Worm (Caenorhabditis elegans) whole organism, L2 larva: ENCODE data around the gene srh-118.

Source experiments
- C34F6.9 ChIP-seq: fragments of 150-350 bp; optimal IDR thresholded peaks from 2 replicates; lab custom pipeline; 2014; ENCODE audit warnings: missing biosample characterization, missing genetic modification characterization
- F13H6.1 ChIP-seq: sonication (generic microtip); optimal IDR thresholded peaks from 2 replicates; lab custom pipeline; 2016; ENCODE audit warnings: missing genetic modification characterization, missing compliant biosample characterization
- R02D3.7 ChIP-seq: fragments of 150-350 bp; optimal IDR thresholded peaks from 2 replicates; lab custom pipeline; 2014; ENCODE audit warnings: missing biosample characterization, missing genetic modification characterization
- Y55F3AM.14 ChIP-seq: fragments of 200-800 bp; sonication (Bioruptor generic); optimal IDR thresholded peaks from 2 replicates; lab custom pipeline; 2018; ENCODE audit warnings: mild to moderate bottlenecking, missing genetic modification characterization, missing compliant biosample characterization
- ZK546.5 ChIP-seq: sonication (generic microtip); optimal IDR thresholded peaks from 2 replicates; lab custom pipeline; 2017; ENCODE audit warnings: missing biosample characterization, missing genetic modification characterization
- alr-1 ChIP-seq: fragments of 150-350 bp; optimal IDR thresholded peaks from 2 replicates; lab custom pipeline; 2014; ENCODE audit warnings: missing biosample characterization, missing genetic modification characterization
- aly-2 ChIP-seq: fragments of 150-350 bp; optimal IDR thresholded peaks from 2 replicates; lab custom pipeline; 2014; ENCODE audit warnings: missing biosample characterization, missing genetic modification characterization
- ama-1 ChIP-seq: fragments of 150-350 bp; optimal IDR thresholded peaks from 2 replicates; lab custom pipeline; 2018; ENCODE audit warnings: inconsistent platforms
- blmp-1 ChIP-seq: sonication (generic microtip); optimal IDR thresholded peaks from 2 replicates; lab custom pipeline; 2017; ENCODE audit warnings: missing genetic modification characterization, mild to moderate bottlenecking, missing compliant biosample characterization, antibody characterized with exemption, moderate library complexity; ENCODE audit not compliant: insufficient read depth
- ceh-16 ChIP-seq: fragments of 150-350 bp; optimal IDR thresholded peaks from 2 replicates; lab custom pipeline; 2014; ENCODE audit warnings: missing biosample characterization, missing genetic modification characterization
- ceh-82 ChIP-seq: fragments of 150-350 bp; optimal IDR thresholded peaks from 2 replicates; lab custom pipeline; 2014; ENCODE audit warnings: missing biosample characterization, missing genetic modification characterization
- crh-2 ChIP-seq: sonication (generic microtip); optimal IDR thresholded peaks from 2 replicates; lab custom pipeline; 2017; ENCODE audit warnings: missing biosample characterization, missing genetic modification characterization
- dmd-4 ChIP-seq: sonication (generic microtip); optimal IDR thresholded peaks from 2 replicates; lab custom pipeline; 2017; ENCODE audit warnings: missing biosample characterization, missing genetic modification characterization
- elt-1 ChIP-seq: fragments of 150-350 bp; optimal IDR thresholded peaks from 2 replicates; lab custom pipeline; 2014; ENCODE audit warnings: missing biosample characterization, missing genetic modification characterization
- elt-3 ChIP-seq: sonication (generic microtip); optimal IDR thresholded peaks from 2 replicates; lab custom pipeline; 2017; ENCODE audit warnings: missing biosample characterization, missing genetic modification characterization
- lin-11 ChIP-seq: fragments of 150-350 bp; sonication (generic microtip); optimal IDR thresholded peaks from 2 replicates; lab custom pipeline; 2014; ENCODE audit warnings: missing biosample characterization, missing genetic modification characterization, inconsistent platforms, mixed read lengths
- lin-13 ChIP-seq: fragments of 150-350 bp; optimal IDR thresholded peaks from 2 replicates; lab custom pipeline; 2014; ENCODE audit warnings: missing biosample characterization, missing genetic modification reagents, missing genetic modification characterization
- lin-39 ChIP-seq: fragments of 150-350 bp; optimal IDR thresholded peaks from 2 replicates; lab custom pipeline; 2014; ENCODE audit warnings: missing biosample characterization, missing genetic modification reagents, missing genetic modification characterization
- lsy-2 ChIP-seq, 2 experiments: fragments of 150-350 bp in 1 of 2; sonication (generic microtip) in 1 of 2; optimal IDR thresholded peaks; 2 replicates each; lab custom pipeline; 2014 to 2017; ENCODE audit warnings: missing biosample characterization in 2 of 2, missing genetic modification characterization in 2 of 2
- mab-5 ChIP-seq: fragments of 150-350 bp; optimal IDR thresholded peaks from 2 replicates; lab custom pipeline; 2014; ENCODE audit warnings: missing biosample characterization, missing genetic modification characterization
- mbf-1 ChIP-seq: sonication (generic microtip); optimal IDR thresholded peaks from 2 replicates; lab custom pipeline; 2017; ENCODE audit warnings: missing biosample characterization, missing genetic modification characterization
- nhr-10 ChIP-seq: sonication (generic microtip); optimal IDR thresholded peaks from 2 replicates; lab custom pipeline; 2017; ENCODE audit warnings: missing biosample characterization, missing genetic modification characterization
- nhr-11 ChIP-seq: fragments of 150-350 bp; optimal IDR thresholded peaks from 2 replicates; lab custom pipeline; 2014; ENCODE audit warnings: missing biosample characterization, missing genetic modification characterization
- nhr-12 ChIP-seq: fragments of 150-350 bp; optimal IDR thresholded peaks from 2 replicates; lab custom pipeline; 2014; ENCODE audit warnings: missing biosample characterization, missing genetic modification characterization
- nhr-129 ChIP-seq: fragments of 150-350 bp; optimal IDR thresholded peaks from 2 replicates; lab custom pipeline; 2014; ENCODE audit warnings: missing biosample characterization, missing genetic modification characterization
- nhr-21 ChIP-seq: fragments of 150-350 bp; optimal IDR thresholded peaks from 2 replicates; lab custom pipeline; 2014; ENCODE audit warnings: missing biosample characterization, missing genetic modification characterization
- nhr-23 ChIP-seq: fragments of 150-350 bp; optimal IDR thresholded peaks from 2 replicates; lab custom pipeline; 2014; ENCODE audit warnings: missing biosample characterization, missing genetic modification reagents, missing genetic modification characterization
- nhr-237 ChIP-seq: fragments of 150-350 bp; optimal IDR thresholded peaks from 2 replicates; lab custom pipeline; 2014; ENCODE audit warnings: missing biosample characterization, missing genetic modification characterization
- nhr-6 ChIP-seq: fragments of 150-350 bp; optimal IDR thresholded peaks from 2 replicates; lab custom pipeline; 2014; ENCODE audit warnings: missing biosample characterization, missing genetic modification characterization
- nhr-77 ChIP-seq: fragments of 150-350 bp; optimal IDR thresholded peaks from 2 replicates; lab custom pipeline; 2014; ENCODE audit warnings: missing biosample characterization, missing genetic modification characterization
- peb-1 ChIP-seq: fragments of 150-350 bp; optimal IDR thresholded peaks from 2 replicates; lab custom pipeline; 2014; ENCODE audit warnings: missing biosample characterization, missing genetic modification characterization
- sem-4 ChIP-seq: fragments of 150-350 bp; optimal IDR thresholded peaks from 2 replicates; lab custom pipeline; 2014; ENCODE audit warnings: missing biosample characterization, missing genetic modification reagents, missing genetic modification characterization
- skn-1 ChIP-seq: sonication (generic microtip); optimal IDR thresholded peaks from 2 replicates; lab custom pipeline; 2017; ENCODE audit warnings: missing biosample characterization, missing genetic modification characterization
- sma-3 ChIP-seq: sonication (generic microtip); optimal IDR thresholded peaks from 2 replicates; lab custom pipeline; 2016; ENCODE audit warnings: missing genetic modification reagents, missing genetic modification characterization, missing compliant biosample characterization
- sma-9 ChIP-seq, 2 experiments: fragments of 150-350 bp in 1 of 2; sonication (generic microtip) in 1 of 2; optimal IDR thresholded peaks; 2 replicates each; lab custom pipeline; 2014 to 2016; ENCODE audit warnings: missing genetic modification characterization in 2 of 2, mild to moderate bottlenecking in 1 of 2, missing biosample characterization in 1 of 2, missing compliant biosample characterization in 1 of 2, missing genetic modification reagents in 1 of 2, moderate library complexity in 1 of 2
- snpc-4 ChIP-seq: fragments of 150-350 bp; optimal IDR thresholded peaks from 2 replicates; lab custom pipeline; 2014; ENCODE audit warnings: missing biosample characterization, missing genetic modification characterization
- unc-39 ChIP-seq: fragments of 150-350 bp; optimal IDR thresholded peaks from 2 replicates; lab custom pipeline; 2014; ENCODE audit warnings: missing biosample characterization, missing genetic modification characterization
- unc-55 ChIP-seq: fragments of 150-350 bp; sonication (generic microtip); optimal IDR thresholded peaks from 3 replicates; lab custom pipeline; 2014; ENCODE audit warnings: missing biosample characterization, missing genetic modification reagents, missing genetic modification characterization
- ztf-1 ChIP-seq: fragments of 200-800 bp; sonication (Bioruptor generic); conservative IDR thresholded peaks from 2 replicates; pipeline ENCODE4 v1.3.6; 2022; ENCODE audit warnings: missing genetic modification characterization, missing compliant biosample characterization
- ztf-11 ChIP-seq: sonication (generic microtip); optimal IDR thresholded peaks from 2 replicates; lab custom pipeline; 2017; ENCODE audit warnings: missing biosample characterization, missing genetic modification characterization
- ztf-4 ChIP-seq: fragments of 150-350 bp; optimal IDR thresholded peaks from 2 replicates; lab custom pipeline; 2014; ENCODE audit warnings: missing biosample characterization, missing genetic modification characterization

srh-118 gene

DNA sequence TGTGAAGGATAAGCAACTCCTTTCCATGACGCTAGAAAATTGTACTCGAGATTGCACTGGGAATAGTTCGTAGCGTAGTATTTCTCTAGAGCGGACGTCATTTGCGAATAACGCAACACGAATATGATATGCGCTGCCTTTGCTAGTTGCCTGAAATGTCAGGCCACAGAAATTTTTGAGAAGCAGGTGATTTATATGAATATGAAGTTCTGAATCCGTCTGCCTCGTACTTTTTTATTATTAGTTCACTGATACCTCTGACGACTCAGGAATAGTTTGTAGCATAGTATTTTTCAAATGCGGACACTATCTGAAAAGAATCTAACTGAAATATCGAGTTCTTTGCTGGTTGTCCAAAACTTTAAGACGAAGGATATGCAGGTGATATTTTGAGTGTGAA, at the start of gene srh-118:
srh-118 (minus strand) TSS at position 101 of the 400 bp plus-strand sequence.
- TF ChIP-seq ceh-16 (tag; lab: Kevin White, UChicago): no peak
- TF ChIP-seq nhr-77: no peak
- TF ChIP-seq mab-5 (tag; lab: Kevin White, UChicago): no peak
- TF ChIP-seq R02D3.7: no peak
- no peak for TF ChIP-seq aly-2 (tag; lab: Kevin White, UChicago)
- TF ChIP-seq nhr-11 (tag; lab: Kevin White, UChicago): no peak
- TF ChIP-seq nhr-237 (tag; lab: Kevin White, UChicago): no peak
- no peak for TF ChIP-seq alr-1
- no peak for TF ChIP-seq unc-39

DNA sequence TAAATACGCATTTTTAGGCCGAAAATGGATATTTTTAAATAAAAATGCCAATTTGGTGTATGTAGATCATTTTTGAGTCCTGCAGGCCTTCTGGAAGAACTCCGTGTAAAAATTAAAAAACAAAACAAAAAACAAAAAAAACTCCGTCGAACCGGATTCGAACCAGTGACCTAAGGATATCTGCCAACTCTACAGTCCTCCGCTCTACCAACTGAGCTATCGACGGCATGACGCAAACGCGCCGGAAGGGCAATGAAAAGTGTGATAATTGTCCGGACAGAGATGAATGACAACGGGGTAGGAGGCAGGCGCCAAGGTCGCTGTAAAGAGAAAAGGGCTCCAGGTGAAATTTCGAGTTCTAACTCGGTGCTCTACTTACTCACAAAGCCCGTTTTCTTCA, 46.3 kb upstream of the srh-118 start:
- TF ChIP-seq ceh-16 (tag; lab: Kevin White, UChicago): no peak
- TF ChIP-seq alr-1: no peak
- TF ChIP-seq lin-13 (GFP tag; lab: Kevin White, UChicago): no peak
- no peak for TF ChIP-seq ztf-1 (GFP tag; lab: Robert Waterston, UW)
- TF ChIP-seq nhr-77: no peak
- TF ChIP-seq crh-2 (tag; lab: Kevin White, UChicago): no peak
- TF ChIP-seq unc-55 (GFP tag; lab: Kevin White, UChicago): no peak
- TF ChIP-seq nhr-23 (tag; lab: Kevin White, UChicago): no peak
- no peak for TF ChIP-seq ama-1 (lab: Kevin White, UChicago)

DNA sequence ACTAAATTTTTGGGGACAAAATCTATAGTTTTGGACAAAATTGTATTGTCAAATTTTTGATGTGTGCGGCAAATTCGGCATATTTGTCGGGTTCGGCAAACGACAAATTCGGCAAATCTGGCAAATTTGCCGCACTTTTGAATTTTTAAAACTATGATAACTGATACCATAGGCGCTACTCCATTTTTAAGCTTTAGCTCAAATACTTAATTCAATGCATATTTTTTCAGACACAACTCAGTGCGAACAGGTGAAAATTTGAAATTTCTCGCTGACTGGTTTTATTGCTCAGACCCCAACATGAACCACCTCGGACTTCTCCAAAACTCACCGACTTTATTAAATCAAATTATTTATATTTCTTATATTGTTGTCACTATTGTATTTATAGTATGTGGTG, 44.3 kb upstream of the srh-118 start, which contains the start of gene srz-25:
srz-25 (plus strand) TSS at position 301 of the 400 bp plus-strand sequence.
- TF ChIP-seq C34F6.9: no peak
- no peak for TF ChIP-seq elt-1 (tag; lab: Kevin White, UChicago)
- no peak for TF ChIP-seq snpc-4 (tag; lab: Kevin White, UChicago)
- TF ChIP-seq Y55F3AM.14 (GFP tag; lab: Kevin White, UChicago): no peak
- TF ChIP-seq aly-2 (tag; lab: Kevin White, UChicago): no peak
- no peak for TF ChIP-seq nhr-21 (tag; lab: Kevin White, UChicago)
- no peak for TF ChIP-seq dmd-4 (tag; lab: Kevin White, UChicago)
- TF ChIP-seq ZK546.5 (tag; lab: Kevin White, UChicago): no peak
- TF ChIP-seq R02D3.7: no peak
- TF ChIP-seq ztf-11 (tag; lab: Kevin White, UChicago): no peak
- TF ChIP-seq nhr-23 (tag; lab: Kevin White, UChicago): no peak
- no peak for TF ChIP-seq F13H6.1 (tag; lab: Kevin White, UChicago)
- no peak for TF ChIP-seq nhr-237 (tag; lab: Kevin White, UChicago)
- TF ChIP-seq nhr-12 (tag; lab: Kevin White, UChicago): no peak
- no peak for TF ChIP-seq lsy-2 (tag; optimal IDR thresholded peaks at IDR 0.05; lab: Kevin White, UChicago)
- TF ChIP-seq nhr-77: no peak
- TF ChIP-seq sma-9 (GFP tag; optimal IDR thresholded peaks at IDR 0.05; lab: Kevin White, UChicago): no peak
- no peak for TF ChIP-seq sma-9 (tag; optimal IDR thresholded peaks at IDR 0.05; lab: Kevin White, UChicago)
- no peak for TF ChIP-seq nhr-10 (tag; lab: Kevin White, UChicago)
- TF ChIP-seq ztf-4 (tag; lab: Kevin White, UChicago): no peak
- TF ChIP-seq elt-3 (tag; lab: Kevin White, UChicago): no peak

DNA sequence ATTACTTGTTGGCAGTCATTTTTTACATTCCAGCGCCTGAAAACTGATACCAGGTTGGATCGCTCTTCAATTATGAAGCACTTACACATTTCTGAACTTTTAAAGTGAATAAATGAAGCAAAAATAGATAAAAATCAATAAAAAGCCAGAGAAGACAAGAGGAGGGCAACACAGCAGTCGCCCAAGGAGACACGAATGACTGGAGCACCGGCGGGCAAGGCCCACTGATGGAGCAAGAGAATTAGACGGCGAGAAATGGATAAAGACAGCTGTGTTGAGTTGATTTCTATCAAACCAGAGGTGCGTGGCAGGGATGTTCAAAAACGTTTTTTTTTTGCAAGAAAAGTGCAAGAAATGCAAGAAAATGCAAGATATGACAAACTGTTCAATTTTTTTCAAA, 43.3 kb upstream of the srh-118 start:
- TF ChIP-seq nhr-23 (tag; lab: Kevin White, UChicago) (no peak), nhr-77 (no peak), skn-1 (tag; lab: Kevin White, UChicago) (no peak), lin-11 (tag; lab: Kevin White, UChicago) (no peak), nhr-6 (tag; lab: Kevin White, UChicago) (no peak), R02D3.7 (no peak), nhr-237 (tag; lab: Kevin White, UChicago) (no peak), lsy-2 (tag; optimal IDR thresholded peaks at IDR 0.05; lab: Kevin White, UChicago) (no peak), ceh-82 (tag; lab: Kevin White, UChicago) (no peak), mbf-1 (tag; lab: Kevin White, UChicago) (no peak), sma-3 (GFP tag; lab: Kevin White, UChicago) (no peak), sem-4 (no peak), unc-39 (no peak), nhr-11 (tag; lab: Kevin White, UChicago) (no peak), lin-39 (tag; lab: Kevin White, UChicago) (no peak), Y55F3AM.14 (GFP tag; lab: Kevin White, UChicago) (no peak), nhr-129 (tag; lab: Kevin White, UChicago) (no peak), peb-1 (no peak), blmp-1 (tag; lab: Kevin White, UChicago) (no peak), elt-3 (tag; lab: Kevin White, UChicago) (no peak)
- TF ChIP-seq, all 48 proteins: peak for 0
